Fruit fly (Drosophila melanogaster): ENCODE measurements around the gene Syn.
A peak's percentile ranks its signal among the peaks of the same experiment; 100 is the strongest.

The Syn gene

DNA sequence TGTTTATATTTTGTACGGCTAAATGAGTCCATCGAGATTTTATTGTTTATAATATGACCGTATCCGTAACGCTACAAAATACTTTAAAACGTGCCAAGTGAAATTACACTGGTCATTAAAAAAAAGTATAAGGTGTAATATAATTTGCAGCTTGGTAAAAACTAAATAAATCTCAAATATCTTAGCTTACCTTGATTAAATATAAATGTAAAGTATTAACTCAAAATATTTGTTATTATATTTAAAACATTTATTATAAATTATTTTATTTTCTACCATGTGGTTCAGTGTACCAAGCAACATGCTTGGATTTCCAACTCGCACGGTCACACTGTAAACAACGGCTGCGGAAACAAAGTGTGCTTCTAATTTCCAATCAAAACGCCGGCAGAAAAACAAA, 71.3 kb downstream of the Syn start, which contains the start of the genes Sirt6 and pont (continued):
- TF ChIP-seq CG10267 (tag; optimal IDR thresholded peaks at IDR 0.05) = peak; percentile 94
- TF ChIP-seq Fer3 (tag; optimal IDR thresholded peaks at IDR 0.05) = peak; percentile 95
- peak; percentile 88 for TF ChIP-seq CG8290 (GFP tag; optimal IDR thresholded peaks at IDR 0.05)
- peak in 1 of 2 experiments; percentile 56 for TF ChIP-seq CG8290 (tag; optimal IDR thresholded peaks at IDR 0.05)
- TF ChIP-seq Chrac-16 (GFP tag; optimal IDR thresholded peaks at IDR 0.05) = peak; percentile 92
- peak; percentile 55 for TF ChIP-seq zfh2 (GFP tag; optimal IDR thresholded peaks at IDR 0.05)
- TF ChIP-seq lola (GFP tag; optimal IDR thresholded peaks at IDR 0.05) = peak in 1 of 3 experiments; percentile 96
- TF ChIP-seq twi (tag; optimal IDR thresholded peaks at IDR 0.05) = peak; percentile 95
- TF ChIP-seq sens-2 (GFP tag; IDR thresholded peaks at IDR 0.05) = no peak
- TF ChIP-seq odd (GFP tag; optimal IDR thresholded peaks at IDR 0.05) = peak; percentile 83
- TF ChIP-seq CG18476 (GFP tag; optimal IDR thresholded peaks at IDR 0.05) = peak; percentile 87
- peak; percentile 96 for TF ChIP-seq gcm (GFP tag; optimal IDR thresholded peaks at IDR 0.05)
- no peak for TF ChIP-seq zfh1 (GFP tag; IDR thresholded peaks at IDR 0.05)
- TF ChIP-seq Hr3 (GFP tag; optimal IDR thresholded peaks at IDR 0.05) = peak; percentile 97
- peak; percentile 19 for TF ChIP-seq CG7745 (tag; optimal IDR thresholded peaks at IDR 0.05)
- TF ChIP-seq ab (GFP tag; optimal IDR thresholded peaks at IDR 0.05) = no peak
- no peak for TF ChIP-seq al (GFP tag; IDR thresholded peaks at IDR 0.05)
- TF ChIP-seq TFAM (GFP tag; optimal IDR thresholded peaks at IDR 0.05) = peak; percentile 44
- TF ChIP-seq lov (optimal IDR thresholded peaks at IDR 0.05) = no peak
- TF ChIP-seq lov (GFP tag; IDR thresholded peaks at IDR 0.05) = no peak
- TF ChIP-seq Dp (GFP tag; optimal IDR thresholded peaks at IDR 0.05) = peak; percentile 13
- TF ChIP-seq CG6813 (GFP tag; optimal IDR thresholded peaks at IDR 0.05) = peak; percentile 78
- TF ChIP-seq CG14965 (GFP tag; optimal IDR thresholded peaks at IDR 0.05; ENCODE audit: borderline replicate concordance) = no peak
- peak; percentile 77 for TF ChIP-seq CG12219 (GFP tag; optimal IDR thresholded peaks at IDR 0.05)
- TF ChIP-seq pita (GFP tag; optimal IDR thresholded peaks at IDR 0.05) = no peak
- peak; percentile 94 for TF ChIP-seq CG1233 (GFP tag; optimal IDR thresholded peaks at IDR 0.05)
- TF ChIP-seq shn (GFP tag; optimal IDR thresholded peaks at IDR 0.05) = peak; percentile 41
- TF ChIP-seq CG10565 (GFP tag; optimal IDR thresholded peaks at IDR 0.05) = peak; percentile 12
- TF ChIP-seq CG16813 (GFP tag; IDR thresholded peaks at IDR 0.05; ENCODE audit: partially characterized antibody) = no peak
- peak; percentile 92 for TF ChIP-seq HmgZ (tag; optimal IDR thresholded peaks at IDR 0.05)
- peak; percentile 29 for TF ChIP-seq corto (GFP tag; optimal IDR thresholded peaks at IDR 0.05)
- peak; percentile 90 for TF ChIP-seq CG10654 (GFP tag; optimal IDR thresholded peaks at IDR 0.05)
- no peak for TF ChIP-seq wek (GFP tag; optimal IDR thresholded peaks at IDR 0.05)
- peak; percentile 99 for TF ChIP-seq nmo (GFP tag; optimal IDR thresholded peaks at IDR 0.05)
- no peak for TF ChIP-seq C15 (GFP tag; IDR thresholded peaks at IDR 0.05)
- TF ChIP-seq CG10462 (GFP tag; optimal IDR thresholded peaks at IDR 0.05) = peak; percentile 88
- peak; percentile 92 for TF ChIP-seq sens (GFP tag)
- TF ChIP-seq NC2α (GFP tag; optimal IDR thresholded peaks at IDR 0.05) = no peak
- TF ChIP-seq CG14710 (tag; optimal IDR thresholded peaks at IDR 0.05) = peak; percentile 99
- peak; percentile 95 for TF ChIP-seq CG30403 (GFP tag; optimal IDR thresholded peaks at IDR 0.05)
- peak; percentile 97 for TF ChIP-seq CG6272 (GFP tag; IDR thresholded peaks at IDR 0.05)
- peak; percentile 66 for TF ChIP-seq jing (GFP tag; optimal IDR thresholded peaks at IDR 0.05)
- TF ChIP-seq CG4854 (GFP tag; optimal IDR thresholded peaks at IDR 0.05) = peak; percentile 8
- peak; percentile 66 for TF ChIP-seq CG13624 (GFP tag; optimal IDR thresholded peaks at IDR 0.05)
- peak; percentile 9 for TF ChIP-seq gro (GFP tag; optimal IDR thresholded peaks at IDR 0.05)
- peak; percentile 92 for TF ChIP-seq CG12299 (tag; optimal IDR thresholded peaks at IDR 0.05)
- TF ChIP-seq CrebB (tag; optimal IDR thresholded peaks at IDR 0.05) = peak; percentile 87
- peak; percentile 8 for TF ChIP-seq CG16863 (GFP tag; optimal IDR thresholded peaks at IDR 0.05)
- no peak for TF ChIP-seq bowl (GFP tag; IDR thresholded peaks at IDR 0.05)
- TF ChIP-seq abd-A (tag; optimal IDR thresholded peaks at IDR 0.05) = peak; percentile 88
- peak; percentile 91 for TF ChIP-seq NfI (GFP tag; optimal IDR thresholded peaks at IDR 0.05)

Measured in whole organism, embryonic.